Fruit fly (Drosophila melanogaster) whole organism, pupa: ENCODE data around the gene Gr10b.
A peak's percentile ranks its signal among the peaks of the same experiment; 100 is the strongest.

Experiments
- CG13204 ChIP-seq: fragments of 200-800 bp; sonication (Bioruptor generic); optimal IDR thresholded peaks from 2 replicates; lab custom pipeline; 2018; ENCODE audit warnings: missing biosample characterization, mild to moderate bottlenecking, missing genetic modification characterization, moderate library complexity
- CG4496 ChIP-seq: fragments of 200-800 bp; sonication (Bioruptor generic); IDR thresholded peaks from 3 replicates; pipeline ENCODE4 v1.3.6; 2022; ENCODE audit warnings: missing biosample characterization, missing genetic modification characterization
- CG8301 ChIP-seq: fragments of 200-800 bp; sonication (Bioruptor generic); optimal IDR thresholded peaks from 2 replicates; lab custom pipeline; 2018; ENCODE audit warnings: missing biosample characterization, mild to moderate bottlenecking, missing genetic modification characterization
- EcR ChIP-seq: fragments of 200-800 bp; sonication (Bioruptor generic); optimal IDR thresholded peaks from 3 replicates; lab custom pipeline; 2019; ENCODE audit warnings: missing biosample characterization, missing genetic modification characterization, mild to moderate bottlenecking, moderate library complexity, missing genetic modification reagents

dm6 chrX:11372764-11373712 lies 40.0 kb downstream of the Gr10b start:
- TF ChIP-seq EcR (GFP tag; lab: Kevin White, UChicago) (no peak), CG4496 (peak; percentile 39; the same call in 1 of the 3 replicates), CG13204 (GFP tag; lab: Kevin White, UChicago) (no peak), CG8301 (tag; lab: Kevin White, UChicago) (no peak)
